Worm (Caenorhabditis elegans) whole organism, L4/young adult: Measurements from ENCODE around the gene ptp-5.1.

ENCODE experiments used
- W03F9.2 ChIP-seq: fragments of 150-350 bp; optimal IDR thresholded peaks from 2 replicates; lab custom pipeline; 2014; ENCODE audit warnings: missing biosample characterization, missing genetic modification characterization
- dao-5 ChIP-seq: sonication (generic microtip); optimal IDR thresholded peaks from 2 replicates; lab custom pipeline; 2016; ENCODE audit warnings: missing genotype, missing genetic modification characterization, moderate library complexity, missing compliant biosample characterization
- him-1 ChIP-seq: sonication (generic microtip); optimal IDR thresholded peaks from 2 replicates; lab custom pipeline; 2016; ENCODE audit warnings: missing genotype, missing genetic modification reagents, missing genetic modification characterization, missing compliant biosample characterization

DNA sequence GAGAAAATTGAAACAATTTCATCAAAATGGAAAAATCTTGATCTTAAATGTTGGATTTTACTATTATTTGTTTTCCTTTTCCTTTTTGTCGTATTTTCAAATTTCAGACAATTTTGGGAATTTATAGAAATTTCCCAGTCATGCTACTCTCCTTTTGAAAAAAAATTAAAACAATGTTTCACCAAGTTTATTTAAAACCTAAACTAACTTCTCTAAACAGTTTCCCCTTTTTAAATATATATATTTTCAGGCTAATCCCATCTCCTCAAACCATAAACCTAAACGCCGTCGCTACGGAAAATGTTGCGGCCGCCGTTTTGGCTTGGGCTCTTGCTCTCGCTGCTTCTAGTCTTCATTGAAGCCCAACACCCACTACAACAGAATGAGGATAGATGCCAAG lies 6.9 kb downstream of the ptp-5.1 start, which contains the start of gene lam-1:
- TF ChIP-seq him-1 (tag; lab: Kevin White, UChicago) (no peak), W03F9.2 (no peak), dao-5 (tag; lab: Kevin White, UChicago) (no peak)
